Fruit fly (Drosophila melanogaster) S2 (cell line): ENCODE measurements around the gene Rph.

Experiments used
- CG8478 ChIP-seq: fragments of >200 bp; optimal IDR thresholded peaks from 2 replicates; lab custom pipeline; 2018
- CTCF ChIP-seq, 2 experiments: fragments of >200 bp; optimal IDR thresholded peaks; 2 replicates each; lab custom pipeline; 2018

dm6 chrX:10744773-10745589, 12.5 kb downstream of the Rph start, which contains the start of gene stx:
- TF ChIP-seq CG8478 (lab: Kevin White, UChicago) (no peak), CTCF (optimal IDR thresholded peaks at IDR 0.05; lab: Kevin White, UChicago) (peak in 1 of 2 experiments; percentile 28)
